Worm (Caenorhabditis elegans) whole organism, L1 larva: Measurements from ENCODE around the gene F56D2.3.

ENCODE experiments used
- C04F5.9 ChIP-seq: sonication (generic microtip); optimal IDR thresholded peaks from 2 replicates; lab custom pipeline; 2016; ENCODE audit warnings: missing genetic modification characterization, missing compliant biosample characterization
- C16A3.4 ChIP-seq: fragments of 150-350 bp; optimal IDR thresholded peaks from 2 replicates; lab custom pipeline; 2014; ENCODE audit warnings: missing biosample characterization, missing genetic modification characterization
- F16B12.6 ChIP-seq: fragments of 150-350 bp; optimal IDR thresholded peaks from 2 replicates; lab custom pipeline; 2014; ENCODE audit warnings: missing biosample characterization, missing genetic modification characterization
- aly-2 ChIP-seq: fragments of 150-350 bp; optimal IDR thresholded peaks from 2 replicates; lab custom pipeline; 2014; ENCODE audit warnings: missing biosample characterization, missing genetic modification characterization
- ama-1 ChIP-seq: fragments of 150-350 bp; optimal IDR thresholded peaks from 2 replicates; lab custom pipeline; 2014
- blmp-1 ChIP-seq: fragments of 150-350 bp; optimal IDR thresholded peaks from 2 replicates; lab custom pipeline; 2014; ENCODE audit warnings: missing biosample characterization, missing genetic modification characterization
- dpl-1 ChIP-seq, 3 experiments: fragments of 150-350 bp in 2 of 3; sonication (generic microtip) in 1 of 3; optimal IDR thresholded peaks; 2 replicates each; lab custom pipeline; 2014 to 2017; ENCODE audit warnings: missing biosample characterization in 3 of 3, missing genetic modification characterization in 3 of 3, missing genetic modification reagents in 3 of 3
- dsc-1 ChIP-seq: sonication (generic microtip); optimal IDR thresholded peaks from 2 replicates; lab custom pipeline; 2016; ENCODE audit warnings: mild to moderate bottlenecking, missing genetic modification characterization, missing compliant biosample characterization
- efl-1 ChIP-seq, 4 experiments: fragments of 150-350 bp; optimal IDR thresholded peaks in 3 of 4; peaks in 1 of 4; 1 replicate in 1 of 4; 2 replicates in 3 of 4; lab custom pipeline; 2014; ENCODE audit warnings: missing biosample characterization in 2 of 4, missing genetic modification characterization in 2 of 4, missing genetic modification reagents in 2 of 4
- egl-13 ChIP-seq: sonication (generic microtip); optimal IDR thresholded peaks from 2 replicates; lab custom pipeline; 2016; ENCODE audit warnings: missing genotype, missing genetic modification reagents, missing genetic modification characterization, missing compliant biosample characterization
- egl-27 ChIP-seq, 2 experiments: fragments of 150-350 bp in 1 of 2; sonication (generic microtip); optimal IDR thresholded peaks; 3 replicates each; lab custom pipeline; 2017 to 2018; ENCODE audit warnings: missing biosample characterization in 2 of 2, missing genetic modification characterization in 2 of 2, missing genetic modification reagents in 2 of 2
- elt-2 ChIP-seq: sonication (generic microtip); optimal IDR thresholded peaks from 2 replicates; lab custom pipeline; 2016; ENCODE audit warnings: missing genetic modification characterization, mild to moderate bottlenecking, inconsistent platforms, missing compliant biosample characterization, missing genetic modification reagents
- elt-3 ChIP-seq, 6 experiments: fragments of 150-350 bp in 1 of 6; sonication (generic microtip); optimal IDR thresholded peaks; 2 replicates each; lab custom pipeline; 2017 to 2018; ENCODE audit warnings: missing biosample characterization in 6 of 6, missing genetic modification characterization in 6 of 6, inconsistent platforms in 1 of 6
- ets-5 ChIP-seq: fragments of 200-800 bp; sonication (Bioruptor generic); IDR thresholded peaks from 2 replicates; pipeline ENCODE4 v1.3.6; 2022; ENCODE audit warnings: missing genetic modification characterization, missing compliant biosample characterization
- fkh-10 ChIP-seq: sonication (generic microtip); optimal IDR thresholded peaks from 2 replicates; lab custom pipeline; 2017; ENCODE audit warnings: missing biosample characterization, missing genetic modification reagents, missing genetic modification characterization
- fkh-4 ChIP-seq: sonication (generic microtip); optimal IDR thresholded peaks from 2 replicates; lab custom pipeline; 2016; ENCODE audit warnings: missing compliant biosample characterization, missing genetic modification characterization, borderline replicate concordance
- grh-1 ChIP-seq: fragments of 200-800 bp; sonication (Bioruptor generic); IDR thresholded peaks from 2 replicates; pipeline ENCODE4 v1.3.6; 2022; ENCODE audit warnings: missing genetic modification reagents, missing genetic modification characterization, missing compliant biosample characterization
- hpl-2 ChIP-seq: fragments of 150-350 bp; optimal IDR thresholded peaks from 2 replicates; lab custom pipeline; 2014; ENCODE audit warnings: missing biosample characterization, missing genetic modification reagents, missing genetic modification characterization
- irx-1 ChIP-seq: sonication (generic microtip); optimal IDR thresholded peaks from 2 replicates; lab custom pipeline; 2016; ENCODE audit warnings: missing genetic modification characterization, missing compliant biosample characterization
- lin-35 ChIP-seq, 2 experiments: fragments of 150-350 bp; optimal IDR thresholded peaks; 2 replicates each; lab custom pipeline; 2014; ENCODE audit warnings: missing biosample characterization in 2 of 2, missing genetic modification characterization in 2 of 2, missing genetic modification reagents in 2 of 2
- lin-39 ChIP-seq: fragments of 150-350 bp; optimal IDR thresholded peaks from 2 replicates; lab custom pipeline; 2014; ENCODE audit warnings: missing biosample characterization, missing genetic modification reagents, missing genetic modification characterization
- lir-3 ChIP-seq: sonication (generic microtip); optimal IDR thresholded peaks from 2 replicates; lab custom pipeline; 2016; ENCODE audit warnings: mild to moderate bottlenecking, missing genetic modification characterization, moderate library complexity, missing compliant biosample characterization; ENCODE audit not compliant: poor library complexity
- lsy-2 ChIP-seq, 2 experiments: fragments of 150-350 bp; optimal IDR thresholded peaks; 2 replicates each; lab custom pipeline; 2014; ENCODE audit warnings: missing biosample characterization in 2 of 2, missing genetic modification characterization in 2 of 2
- mdl-1 ChIP-seq, 2 experiments: fragments of 150-350 bp; optimal IDR thresholded peaks; 2 replicates each; lab custom pipeline; 2014 to 2017; ENCODE audit warnings: missing biosample characterization in 2 of 2, missing genetic modification characterization in 2 of 2, inconsistent platforms in 1 of 2
- mef-2 ChIP-seq: fragments of 150-350 bp; optimal IDR thresholded peaks from 2 replicates; lab custom pipeline; 2014; ENCODE audit warnings: missing biosample characterization, missing genetic modification characterization
- mep-1 ChIP-seq: fragments of 150-350 bp; optimal IDR thresholded peaks from 2 replicates; lab custom pipeline; 2014; ENCODE audit warnings: missing biosample characterization, missing genetic modification characterization
- nhr-19 ChIP-seq: fragments of 200-800 bp; sonication (Bioruptor generic); conservative IDR thresholded peaks from 2 replicates; pipeline ENCODE4 v1.3.6; 2022; ENCODE audit warnings: missing genetic modification characterization, missing compliant biosample characterization
- nhr-20 ChIP-seq: sonication (generic microtip); optimal IDR thresholded peaks from 2 replicates; lab custom pipeline; 2016; ENCODE audit warnings: mild to moderate bottlenecking, missing genetic modification characterization, missing compliant biosample characterization
- nhr-47 ChIP-seq: sonication (generic microtip); optimal IDR thresholded peaks from 2 replicates; lab custom pipeline; 2016; ENCODE audit warnings: mild to moderate bottlenecking, missing genetic modification characterization, moderate library complexity, missing compliant biosample characterization
- nhr-71 ChIP-seq: sonication (generic microtip); optimal IDR thresholded peaks from 2 replicates; lab custom pipeline; 2016; ENCODE audit warnings: mild to moderate bottlenecking, missing genetic modification characterization, moderate library complexity, missing compliant biosample characterization
- nhr-77 ChIP-seq: fragments of 150-350 bp; optimal IDR thresholded peaks from 2 replicates; lab custom pipeline; 2014; ENCODE audit warnings: missing biosample characterization, missing genetic modification characterization
- nhr-85 ChIP-seq: sonication (generic microtip); peaks from one replicate; lab custom pipeline; 2016; ENCODE audit warnings: missing genetic modification characterization, inconsistent platforms, missing compliant biosample characterization
- nhr-90 ChIP-seq: sonication (generic microtip); optimal IDR thresholded peaks from 2 replicates; lab custom pipeline; 2016; ENCODE audit warnings: mild to moderate bottlenecking, missing genetic modification characterization, missing compliant biosample characterization; ENCODE audit not compliant: poor library complexity
- pqm-1 ChIP-seq: sonication (generic microtip); optimal IDR thresholded peaks from 3 replicates; lab custom pipeline; 2017; ENCODE audit warnings: missing biosample characterization, missing genetic modification characterization
- rnt-1 ChIP-seq: sonication (generic microtip); optimal IDR thresholded peaks from 2 replicates; lab custom pipeline; 2016; ENCODE audit warnings: mild to moderate bottlenecking, missing genetic modification characterization, moderate library complexity, missing compliant biosample characterization
- snpc-4 ChIP-seq: fragments of 150-350 bp; optimal IDR thresholded peaks from 2 replicates; lab custom pipeline; 2014; ENCODE audit warnings: missing biosample characterization, missing genetic modification characterization
- snu-23 ChIP-seq: sonication (generic microtip); optimal IDR thresholded peaks from 2 replicates; lab custom pipeline; 2016; ENCODE audit warnings: missing genetic modification characterization, missing compliant biosample characterization
- sup-37 ChIP-seq: fragments of 200-800 bp; sonication (Bioruptor generic); optimal IDR thresholded peaks from 2 replicates; lab custom pipeline; 2018; ENCODE audit warnings: mild to moderate bottlenecking, missing genetic modification characterization, missing compliant biosample characterization
- swsn-7 ChIP-seq: sonication (generic microtip); optimal IDR thresholded peaks from 2 replicates; lab custom pipeline; 2016; ENCODE audit warnings: missing genetic modification characterization, missing compliant biosample characterization
- tbx-2 ChIP-seq: sonication (generic microtip); optimal IDR thresholded peaks from 2 replicates; lab custom pipeline; 2016; ENCODE audit warnings: missing genetic modification characterization, missing compliant biosample characterization
- tlp-1 ChIP-seq: fragments of 150-350 bp; optimal IDR thresholded peaks from 2 replicates; lab custom pipeline; 2014; ENCODE audit warnings: missing biosample characterization, missing genetic modification characterization
- unc-130 ChIP-seq: fragments of 150-350 bp; optimal IDR thresholded peaks from 2 replicates; lab custom pipeline; 2017; ENCODE audit warnings: missing biosample characterization, missing genetic modification characterization, inconsistent platforms
- vab-15 ChIP-seq: sonication (generic microtip); optimal IDR thresholded peaks from 2 replicates; lab custom pipeline; 2017; ENCODE audit warnings: missing genotype, mild to moderate bottlenecking, missing genetic modification characterization, missing compliant biosample characterization
- xbp-1 ChIP-seq: sonication (generic microtip); optimal IDR thresholded peaks from 2 replicates; lab custom pipeline; 2016; ENCODE audit warnings: missing genetic modification characterization, missing compliant biosample characterization
- ztf-11 ChIP-seq, 2 experiments: sonication (generic microtip); optimal IDR thresholded peaks; 2 replicates each; lab custom pipeline; 2016 to 2017; ENCODE audit warnings: missing genetic modification characterization in 2 of 2, missing biosample characterization in 1 of 2, missing compliant biosample characterization in 1 of 2
- ztf-4 ChIP-seq: fragments of 150-350 bp; optimal IDR thresholded peaks from 2 replicates; lab custom pipeline; 2014; ENCODE audit warnings: missing biosample characterization, missing genetic modification characterization

The F56D2.3 gene

ce11 chrIII:5550844-5551243, 33.9 kb upstream of the F56D2.3 start:
- TF ChIP-seq nhr-71 (tag; lab: Kevin White, UChicago) (peak; percentile 71), nhr-20 (tag; lab: Kevin White, UChicago) (peak; percentile 89), lir-3 (tag; lab: Kevin White, UChicago) (peak; percentile 43), elt-2 (tag; lab: Kevin White, UChicago) (peak; percentile 36), ztf-4 (peak; percentile 20), elt-3 (tag; optimal IDR thresholded peaks at IDR 0.05; lab: Kevin White, UChicago) (no peak), mef-2 (tag; lab: Kevin White, UChicago) (no peak), snpc-4 (tag; lab: Kevin White, UChicago) (no peak), hpl-2 (no peak), tbx-2 (tag; lab: Kevin White, UChicago) (peak; percentile 40), ets-5 (GFP tag; lab: Robert Waterston, UW) (no peak), pqm-1 (tag; lab: Kevin White, UChicago) (no peak), ama-1 (lab: Kevin White, UChicago) (peak; percentile 92), nhr-90 (tag; lab: Kevin White, UChicago) (peak; percentile 71), efl-1 (optimal IDR thresholded peaks at IDR 0.05; lab: Kevin White, UChicago) (no peak), efl-1 (GFP tag; optimal IDR thresholded peaks at IDR 0.05 in 1 of 2; lab: Kevin White, UChicago) (peak in 1 of 2 experiments; percentile 64), nhr-19 (GFP tag; lab: Robert Waterston, UW) (peak; percentile 45), mep-1 (tag; lab: Kevin White, UChicago) (no peak), swsn-7 (tag; lab: Kevin White, UChicago) (peak; percentile 5), nhr-47 (peak; percentile 51), snu-23 (GFP tag; lab: Kevin White, UChicago) (peak; percentile 16), lin-35 (GFP tag; optimal IDR thresholded peaks at IDR 0.05; lab: Kevin White, UChicago) (peak in 1 of 2 experiments; percentile 22), xbp-1 (tag; lab: Kevin White, UChicago) (peak; percentile 28), egl-13 (no peak)

- TF ChIP-seq unc-130 (tag; lab: Kevin White, UChicago), result peak; percentile 89
- peak; percentile 72 for TF ChIP-seq lir-3 (tag; lab: Kevin White, UChicago)
- TF ChIP-seq nhr-47, result peak; percentile 62
- TF ChIP-seq ama-1 (lab: Kevin White, UChicago), result peak; percentile 47
- TF ChIP-seq tlp-1 (tag; lab: Kevin White, UChicago), result no peak
- TF ChIP-seq xbp-1 (tag; lab: Kevin White, UChicago), result peak; percentile 27
- no peak for TF ChIP-seq aly-2 (tag; lab: Kevin White, UChicago)
- no peak for TF ChIP-seq egl-27 (tag; optimal IDR thresholded peaks at IDR 0.05; lab: Kevin White, UChicago)
- TF ChIP-seq grh-1 (GFP tag; lab: Robert Waterston, UW), result peak; percentile 53; the same call in 1 of the 2 replicates
- TF ChIP-seq nhr-90 (tag; lab: Kevin White, UChicago), result peak; percentile 81
- peak; percentile 41 for TF ChIP-seq dsc-1 (tag; lab: Kevin White, UChicago)
- peak in 2 of 3 experiments; percentile 21 to 42 for TF ChIP-seq dpl-1 (GFP tag; optimal IDR thresholded peaks at IDR 0.05; lab: Kevin White, UChicago)
- no peak for TF ChIP-seq nhr-77 (tag; lab: Kevin White, UChicago)
- peak; percentile 51 for TF ChIP-seq ztf-4
- TF ChIP-seq vab-15 (tag; lab: Kevin White, UChicago), result peak; percentile 50
- peak in 1 of 2 experiments; percentile 96 for TF ChIP-seq mdl-1 (tag; optimal IDR thresholded peaks at IDR 0.05; lab: Kevin White, UChicago)
- no peak for TF ChIP-seq fkh-10 (GFP tag; lab: Kevin White, UChicago)
- no peak for TF ChIP-seq ztf-11 (tag; optimal IDR thresholded peaks at IDR 0.05; lab: Kevin White, UChicago)
- TF ChIP-seq C16A3.4, result peak; percentile 74
- TF ChIP-seq elt-3 (tag; optimal IDR thresholded peaks at IDR 0.05; lab: Kevin White, UChicago), result peak; percentile 35 to 93 (median 72)
- no peak for TF ChIP-seq fkh-4 (tag; lab: Kevin White, UChicago)
- TF ChIP-seq nhr-71 (tag; lab: Kevin White, UChicago), result peak; percentile 95
- TF ChIP-seq F16B12.6 (tag; lab: Kevin White, UChicago), result no peak
- TF ChIP-seq C04F5.9 (tag; lab: Kevin White, UChicago), result peak; percentile 26
- peak; percentile 76 for TF ChIP-seq rnt-1 (tag; lab: Kevin White, UChicago)
- peak; percentile 98 for TF ChIP-seq nhr-19 (GFP tag; lab: Robert Waterston, UW)
- TF ChIP-seq lin-35 (GFP tag; optimal IDR thresholded peaks at IDR 0.05; lab: Kevin White, UChicago), result peak; percentile 41 to 81
- peak; percentile 37 to 52 for TF ChIP-seq efl-1 (optimal IDR thresholded peaks at IDR 0.05; lab: Kevin White, UChicago)
- peak in 1 of 2 experiments; percentile 96 for TF ChIP-seq efl-1 (GFP tag; optimal IDR thresholded peaks at IDR 0.05 in 1 of 2; lab: Kevin White, UChicago)
- peak; percentile 97 for TF ChIP-seq nhr-20 (tag; lab: Kevin White, UChicago)
- peak; percentile 25 for TF ChIP-seq lin-39 (tag; lab: Kevin White, UChicago)
- TF ChIP-seq tbx-2 (tag; lab: Kevin White, UChicago), result peak; percentile 81
- peak; percentile 57 to 63 for TF ChIP-seq lsy-2 (tag; optimal IDR thresholded peaks at IDR 0.05; lab: Kevin White, UChicago)
- TF ChIP-seq mep-1 (tag; lab: Kevin White, UChicago), result peak; percentile 18
- peak; percentile 10 for TF ChIP-seq irx-1
- peak; percentile 98 for TF ChIP-seq nhr-85 (tag; lab: Kevin White, UChicago)
- peak; percentile 74 for TF ChIP-seq elt-2 (tag; lab: Kevin White, UChicago)
- TF ChIP-seq sup-37, result no peak
- TF ChIP-seq blmp-1 (tag; lab: Kevin White, UChicago), result peak; percentile 44
Measured at ce11 chrIII:5552072-5552667, 32.6 kb upstream of the F56D2.3 start, which contains the start of gene F09F7.6. Gene F09F7.6 (minus strand): TSS chrIII:5552135.
